Fruit fly (Drosophila melanogaster): ENCODE measurements around the gene rush.

The rush gene

DNA sequence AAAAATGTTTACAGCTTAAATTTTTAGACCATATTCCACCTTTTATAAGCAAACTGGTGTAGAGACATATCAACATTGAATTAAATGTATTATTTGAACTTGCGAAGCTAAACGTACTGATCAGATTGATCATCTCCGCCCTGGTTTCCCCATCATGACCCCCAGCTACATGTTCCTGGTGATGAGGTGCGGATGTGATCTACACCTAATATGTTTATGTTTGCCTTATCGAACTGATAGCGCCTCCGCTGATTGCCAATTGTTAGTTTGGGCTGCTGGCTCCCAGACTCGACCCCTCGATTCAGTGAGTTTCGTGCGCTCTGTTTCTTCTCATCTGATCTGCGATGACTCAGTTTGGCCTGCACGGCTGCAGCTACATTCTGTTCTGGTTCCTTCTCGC, 6.1 kb upstream of the rush start, which contains the start of gene CG14780:
Gene CG14780, plus strand, starts transcription at position 301 of the 400 bp plus-strand sequence.
- no peak for TF ChIP-seq Pif1B (GFP tag; optimal IDR thresholded peaks at IDR 0.05)
- TF ChIP-seq D1 (tag; optimal IDR thresholded peaks at IDR 0.05) = no peak
- no peak for TF ChIP-seq fd96Ca (GFP tag; IDR thresholded peaks at IDR 0.05)
- no peak for TF ChIP-seq EcR (GFP tag; optimal IDR thresholded peaks at IDR 0.05)
- TF ChIP-seq gl (tag; optimal IDR thresholded peaks at IDR 0.05) = no peak
- no peak for TF ChIP-seq CG14655 (GFP tag; optimal IDR thresholded peaks at IDR 0.05)
- no peak for TF ChIP-seq Pif1A (GFP tag; optimal IDR thresholded peaks at IDR 0.05)
- no peak for TF ChIP-seq CG15710 (tag; optimal IDR thresholded peaks at IDR 0.05)
- no peak for TF ChIP-seq Snoo (tag; optimal IDR thresholded peaks at IDR 0.05)
- no peak for TF ChIP-seq CG9948 (tag; optimal IDR thresholded peaks at IDR 0.05)
- TF ChIP-seq CG13204 (GFP tag; optimal IDR thresholded peaks at IDR 0.05) = no peak
- TF ChIP-seq CG17806 (tag; optimal IDR thresholded peaks at IDR 0.05) = no peak
- TF ChIP-seq CG8301 (tag; optimal IDR thresholded peaks at IDR 0.05) = no peak
- TF ChIP-seq CG8159 (tag; optimal IDR thresholded peaks at IDR 0.05) = no peak
- TF ChIP-seq rn (GFP tag; IDR thresholded peaks at IDR 0.05) = no peak
- TF ChIP-seq CG10348 (GFP tag; IDR thresholded peaks at IDR 0.05) = no peak
- TF ChIP-seq CG12605 (GFP tag; IDR thresholded peaks at IDR 0.05) = no peak
- no peak for TF ChIP-seq Ets98B (GFP tag; IDR thresholded peaks at IDR 0.05)
- no peak for TF ChIP-seq CG34367 (tag; optimal IDR thresholded peaks at IDR 0.05)

DNA sequence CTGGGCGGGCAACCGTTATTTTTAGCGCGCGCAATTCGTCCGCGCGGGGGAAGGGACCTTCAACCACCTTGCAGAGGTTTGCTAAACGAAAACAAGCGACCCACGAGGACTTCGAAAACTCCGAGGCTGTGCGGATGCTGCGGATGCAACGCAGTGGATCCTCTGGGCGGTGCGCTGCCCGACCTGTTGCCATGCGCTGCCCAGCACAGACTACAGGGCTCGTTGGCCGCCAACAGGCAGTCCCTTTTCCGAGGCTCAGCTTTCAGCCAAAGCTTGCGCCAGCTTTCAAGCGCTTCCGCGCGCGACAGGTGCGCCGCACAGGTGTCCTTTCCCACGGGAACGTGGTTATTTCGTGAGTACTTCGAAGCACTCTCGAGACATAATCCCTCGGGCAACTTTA, 1.9 kb upstream of the rush start:
- TF ChIP-seq CG13204 (GFP tag; optimal IDR thresholded peaks at IDR 0.05) = no peak
- TF ChIP-seq CG12605 (GFP tag; IDR thresholded peaks at IDR 0.05) = peak; percentile 56; the same call in 1 of the 2 replicates
- no peak for TF ChIP-seq CG15710 (tag; optimal IDR thresholded peaks at IDR 0.05)
- TF ChIP-seq CG14655 (GFP tag; optimal IDR thresholded peaks at IDR 0.05) = no peak

DNA sequence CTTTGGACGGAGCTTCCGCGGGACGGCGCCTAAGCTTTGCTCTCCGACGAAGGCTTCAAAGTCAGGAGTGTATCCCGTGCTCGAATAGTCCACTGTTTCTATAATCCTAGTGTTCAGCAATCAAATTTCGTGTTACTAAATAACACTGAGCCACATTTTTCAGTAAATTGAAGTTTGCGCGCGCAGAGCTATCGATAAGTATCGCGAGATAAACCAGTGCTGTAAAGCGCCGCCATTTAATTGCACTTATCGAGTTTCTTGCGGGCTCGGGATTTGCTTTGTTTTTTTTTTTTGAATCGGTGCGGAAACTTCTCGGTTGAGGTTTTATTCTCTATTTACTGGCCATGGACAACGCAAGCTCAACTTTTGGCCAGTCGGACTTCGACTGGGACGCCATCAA, 1.5 kb upstream of the rush start, which contains the start of the genes Rab27 and mei-38:
Gene Rab27, minus strand, starts transcription at position 127 of the 400 bp plus-strand sequence.
Gene mei-38, plus strand, starts transcription at position 216 of the 400 bp plus-strand sequence.
- TF ChIP-seq D1 (tag; optimal IDR thresholded peaks at IDR 0.05) (no peak), Ets98B (GFP tag; IDR thresholded peaks at IDR 0.05) (peak; percentile 21), CG4496 (GFP tag; IDR thresholded peaks at IDR 0.05) (0 out of 3 replicates have a peak, but pooled peaks have one; percentile 37), CG8159 (tag; optimal IDR thresholded peaks at IDR 0.05) (no peak), CG14655 (GFP tag; optimal IDR thresholded peaks at IDR 0.05) (no peak)

DNA sequence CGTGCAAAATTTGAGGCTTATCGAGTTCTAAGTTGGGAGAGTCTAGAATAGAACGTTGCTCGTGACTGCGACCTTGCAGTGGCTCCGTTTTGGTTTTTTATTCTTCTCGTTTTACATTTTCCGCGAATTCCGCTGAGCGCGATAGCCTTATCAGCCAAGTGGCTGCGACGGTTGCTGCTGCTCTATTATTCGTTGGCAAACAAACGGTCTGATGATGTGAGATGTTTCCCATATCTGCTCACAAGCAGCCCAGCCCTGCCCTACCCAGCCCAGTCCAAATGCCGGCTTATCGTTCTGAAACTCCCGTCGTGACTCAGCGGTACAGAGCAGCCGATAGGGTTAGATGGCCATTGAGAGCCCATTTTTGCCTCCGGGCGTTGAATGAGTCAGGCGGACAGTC, 2.1 kb downstream of the rush start:
- TF ChIP-seq rn (GFP tag; IDR thresholded peaks at IDR 0.05) = no peak

DNA sequence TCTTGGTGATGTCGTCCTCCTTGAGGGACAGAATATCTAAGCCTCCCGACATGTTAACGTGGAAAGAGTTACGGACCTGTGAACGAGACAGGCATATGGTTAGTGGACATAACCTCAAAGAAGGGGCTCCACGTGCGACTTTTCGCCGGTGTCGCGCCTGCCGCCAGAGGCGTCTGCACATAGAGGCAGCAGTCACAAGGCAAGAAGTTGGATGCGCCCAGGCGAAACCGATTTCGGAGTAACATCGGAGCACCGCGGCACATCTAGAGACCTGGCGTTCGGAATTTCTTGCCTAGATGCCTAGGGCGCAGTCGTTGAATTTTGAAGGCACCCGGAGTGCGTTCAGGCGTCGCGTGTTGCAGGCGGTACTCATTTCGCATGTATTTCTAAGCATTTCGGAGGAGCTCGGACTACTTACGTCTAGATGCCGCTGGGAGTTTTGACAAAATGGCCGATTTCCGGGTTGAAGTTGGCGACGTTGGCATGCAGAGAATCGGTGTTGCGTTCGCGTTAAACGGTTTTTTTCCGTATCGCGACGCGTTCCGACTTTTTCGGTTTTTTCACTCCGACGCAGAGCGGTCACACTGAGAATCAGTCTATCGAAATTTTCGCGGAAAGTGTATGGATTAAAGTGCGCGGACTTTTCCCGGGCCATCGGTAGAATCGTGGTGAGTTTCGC, 4.6 kb downstream of the rush start, which contains the start of the genes sta and inc:
Gene sta, minus strand, starts transcription at position 574 of the 679 bp plus-strand sequence.
Gene inc, plus strand, starts transcription at position 640 of the 679 bp plus-strand sequence.
- TF ChIP-seq fd96Ca (GFP tag; IDR thresholded peaks at IDR 0.05) (peak; percentile 51; the same call in 1 of the 3 replicates), CG8301 (tag; optimal IDR thresholded peaks at IDR 0.05) (peak; percentile 16), CG17806 (tag; optimal IDR thresholded peaks at IDR 0.05) (no peak), Pif1A (GFP tag; optimal IDR thresholded peaks at IDR 0.05) (peak; percentile 30), Snoo (tag; optimal IDR thresholded peaks at IDR 0.05) (peak; percentile 77), gl (tag; optimal IDR thresholded peaks at IDR 0.05) (peak; percentile 41), CG4496 (GFP tag; IDR thresholded peaks at IDR 0.05) (peak; percentile 69), CG8159 (tag; optimal IDR thresholded peaks at IDR 0.05) (peak; percentile 43), CG13204 (GFP tag; optimal IDR thresholded peaks at IDR 0.05) (peak; percentile 41), CG32121 (GFP tag; IDR thresholded peaks at IDR 0.05) (no peak), rn (GFP tag; IDR thresholded peaks at IDR 0.05) (no peak), Ets98B (GFP tag; IDR thresholded peaks at IDR 0.05) (peak; percentile 40; the same call in 1 of the 2 replicates), CG9948 (tag; optimal IDR thresholded peaks at IDR 0.05) (peak; percentile 21), D1 (tag; optimal IDR thresholded peaks at IDR 0.05) (no peak), CG15710 (tag; optimal IDR thresholded peaks at IDR 0.05) (peak; percentile 38), CG10348 (GFP tag; IDR thresholded peaks at IDR 0.05) (no peak), CG34367 (tag; optimal IDR thresholded peaks at IDR 0.05) (peak; percentile 44), CG12605 (GFP tag; IDR thresholded peaks at IDR 0.05) (peak; percentile 46), Pif1B (GFP tag; optimal IDR thresholded peaks at IDR 0.05) (no peak)

DNA sequence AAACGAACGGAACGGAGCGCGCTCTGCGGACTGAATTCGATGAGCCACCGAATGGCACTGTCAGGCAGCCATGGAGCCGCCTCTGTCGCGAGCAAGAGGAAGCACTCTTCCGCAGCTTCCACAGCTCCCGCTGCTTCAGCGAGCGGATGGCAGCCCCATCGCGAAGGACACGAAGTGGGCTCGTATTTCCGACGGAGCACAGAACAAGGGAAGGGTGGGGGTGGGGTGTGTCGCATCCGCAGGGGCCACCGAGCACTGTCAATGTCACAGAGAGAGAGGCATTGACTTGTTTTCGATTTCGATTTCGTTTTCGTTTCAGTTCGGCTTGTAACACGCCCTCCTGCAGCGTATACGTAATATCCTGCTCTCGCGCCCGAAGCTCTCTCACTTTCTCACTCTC, 29.4 kb downstream of the rush start, which contains the start of gene Nmdar2:
Gene Nmdar2, minus strand, starts transcription at position 59 of the 400 bp plus-strand sequence.
- TF ChIP-seq CG12605 (GFP tag; IDR thresholded peaks at IDR 0.05) (no peak), CG10348 (GFP tag; IDR thresholded peaks at IDR 0.05) (no peak), gl (tag; optimal IDR thresholded peaks at IDR 0.05) (no peak), CG9948 (tag; optimal IDR thresholded peaks at IDR 0.05) (no peak), fd96Ca (GFP tag; IDR thresholded peaks at IDR 0.05) (no peak), CG4496 (GFP tag; IDR thresholded peaks at IDR 0.05) (no peak), CG17806 (tag; optimal IDR thresholded peaks at IDR 0.05) (no peak), CG13204 (GFP tag; optimal IDR thresholded peaks at IDR 0.05) (no peak), CG32121 (GFP tag; IDR thresholded peaks at IDR 0.05) (no peak), EcR (GFP tag; optimal IDR thresholded peaks at IDR 0.05) (no peak), D1 (tag; optimal IDR thresholded peaks at IDR 0.05) (no peak), rn (GFP tag; IDR thresholded peaks at IDR 0.05) (no peak), CG34367 (tag; optimal IDR thresholded peaks at IDR 0.05) (no peak), CG15710 (tag; optimal IDR thresholded peaks at IDR 0.05) (no peak), CG14655 (GFP tag; optimal IDR thresholded peaks at IDR 0.05) (no peak), Snoo (tag; optimal IDR thresholded peaks at IDR 0.05) (no peak), Ets98B (GFP tag; IDR thresholded peaks at IDR 0.05) (no peak), CG8159 (tag; optimal IDR thresholded peaks at IDR 0.05) (no peak), Pif1A (GFP tag; optimal IDR thresholded peaks at IDR 0.05) (no peak), CG8301 (tag; optimal IDR thresholded peaks at IDR 0.05) (no peak)

Data from whole organism, pupa.